Fruit fly (Drosophila melanogaster) S2 (cell line): ENCODE measurements around the gene LysB.

ENCODE experiments used
- CG8478 ChIP-seq: fragments of >200 bp; optimal IDR thresholded peaks from 2 replicates; lab custom pipeline; 2018
- CTCF ChIP-seq, 2 experiments: fragments of >200 bp; optimal IDR thresholded peaks; 2 replicates each; lab custom pipeline; 2018

DNA sequence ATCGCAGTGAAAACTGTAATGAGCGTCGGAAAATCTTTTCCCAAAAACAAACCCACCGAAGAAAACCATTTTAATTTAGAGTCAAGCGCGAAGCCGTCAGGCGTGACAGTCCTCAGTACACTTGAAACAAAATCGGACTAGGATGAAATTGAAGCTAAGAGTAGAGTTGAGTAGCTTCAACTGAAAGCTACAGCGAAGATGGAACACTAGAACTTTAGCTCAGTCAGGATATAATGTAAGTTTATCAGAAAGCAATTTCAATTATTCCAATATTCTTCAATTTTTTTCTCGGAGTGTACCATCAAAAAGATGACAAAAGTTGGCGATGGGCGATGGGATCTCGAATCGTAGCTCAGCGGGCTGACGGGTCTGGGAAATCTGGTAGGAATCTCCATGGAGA is 9.3 kb downstream of the LysB start:
- no peak for TF ChIP-seq CG8478
- no peak for TF ChIP-seq CTCF (optimal IDR thresholded peaks at IDR 0.05; lab: Kevin White, UChicago)
